ENCODE assay signal across 4 fruit fly cellular contexts in the genomic region with DNA sequence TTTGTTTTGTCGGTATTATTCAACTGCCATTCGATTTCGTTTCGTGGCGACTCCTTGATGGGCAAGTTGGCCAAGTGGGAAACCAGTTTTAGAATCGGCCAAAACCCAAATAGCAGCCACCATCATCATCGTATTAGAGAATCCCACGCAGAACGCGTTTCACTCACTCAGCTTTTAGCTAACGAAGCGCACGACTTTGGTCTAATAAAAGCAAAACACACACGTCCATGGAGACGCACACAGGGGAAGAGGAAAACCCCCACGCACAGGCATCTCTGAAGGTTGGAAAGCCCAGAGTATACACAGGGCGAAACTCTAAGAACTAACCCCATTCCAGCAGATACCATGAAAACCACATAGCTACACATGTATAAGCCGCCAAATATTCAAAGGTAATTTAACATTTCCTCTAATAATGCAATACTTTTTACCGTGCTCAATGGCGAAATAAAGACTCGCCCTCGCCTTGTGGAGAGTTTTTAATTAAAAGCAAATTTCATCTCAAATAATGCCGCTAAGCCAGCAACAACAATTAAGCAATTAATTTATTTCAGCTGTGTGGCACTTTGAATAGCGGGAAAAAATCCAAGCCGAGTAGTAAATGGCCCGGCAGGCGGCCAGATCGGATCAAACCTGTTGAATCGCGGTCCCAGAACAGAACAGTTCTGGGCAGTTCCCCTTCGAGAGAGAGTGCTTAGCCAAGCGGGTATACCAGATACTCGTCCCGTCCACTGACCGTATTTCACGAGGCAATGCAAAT.
A peak's percentile ranks its signal among the peaks of the same experiment; 100 is the strongest.
TF ChIP-seq lines count a peak whose summit lies in the region.

No protein-coding gene starts in this region.

- no peak for TF ChIP-seq CTCF in whole organism, embryonic (GFP tag; optimal IDR thresholded peaks at IDR 0.05; lab: Kevin White, UChicago)

TF ChIP-seq in whole organism, adult, 20 proteins besides CTCF, POLR2A, EP300 and RAD21:
- TF ChIP-seq cnc (optimal IDR thresholded peaks at IDR 0.05; lab: Kevin White, UChicago), result no peak
- TF ChIP-seq kay (GFP tag; lab: Kevin White, UChicago; ENCODE audit: borderline replicate concordance), result peak; percentile 80
- TF ChIP-seq tj (GFP tag; optimal IDR thresholded peaks at IDR 0.05; lab: Kevin White, UChicago), result peak; percentile 42
- peak; percentile 60 for TF ChIP-seq ovo (GFP tag; optimal IDR thresholded peaks at IDR 0.05; lab: Kevin White, UChicago)
- peak; percentile 23 for TF ChIP-seq pad (GFP tag; optimal IDR thresholded peaks at IDR 0.05; lab: Kevin White, UChicago)
TF ChIP-seq in whole organism, adult: peak in this region for 4.

TF ChIP-seq in whole organism, embryonic, 481 proteins besides CTCF, POLR2A, EP300 and RAD21:
- TF ChIP-seq CG7963 (GFP tag; IDR thresholded peaks at IDR 0.05; lab: Robert Waterston, UW; ENCODE audit: partially characterized antibody) (no peak), en (GFP tag; optimal IDR thresholded peaks at IDR 0.05; lab: Kevin White, UChicago) (no peak), sr (GFP tag; IDR thresholded peaks at IDR 0.05; lab: Robert Waterston, UW) (peak; percentile 75), Max (GFP tag; optimal IDR thresholded peaks at IDR 0.05; lab: Kevin White, UChicago) (no peak), bsh (GFP tag; optimal IDR thresholded peaks at IDR 0.05; lab: Kevin White, UChicago) (peak in 1 of 2 experiments; percentile 8), grn (GFP tag; optimal IDR thresholded peaks at IDR 0.05; lab: Kevin White, UChicago) (no peak), CG4617 (GFP tag; optimal IDR thresholded peaks at IDR 0.05; lab: Kevin White, UChicago; ENCODE audit: borderline replicate concordance) (no peak), CG2199 (GFP tag; IDR thresholded peaks at IDR 0.05; lab: Robert Waterston, UW) (0 out of 3 replicates have a peak, but pooled peaks have one; percentile 30), Med (GFP tag; lab: Kevin White, UChicago) (peak; percentile 52), sd (tag; optimal IDR thresholded peaks at IDR 0.05; lab: Kevin White, UChicago) (peak; percentile 7), CG4360 (GFP tag; IDR thresholded peaks at IDR 0.05; lab: Robert Waterston, UW) (0 out of 2 replicates have a peak, but pooled peaks have one; percentile 18), CG13894 (tag; optimal IDR thresholded peaks at IDR 0.05; lab: Kevin White, UChicago) (peak; percentile 24), knrl (GFP tag; IDR thresholded peaks at IDR 0.05; lab: Robert Waterston, UW; ENCODE audit: partially characterized antibody) (0 out of 3 replicates have a peak, but pooled peaks have one; percentile 11), Xrp1 (GFP tag; IDR thresholded peaks at IDR 0.05; lab: Robert Waterston, UW) (0 out of 2 replicates have a peak, but pooled peaks have one; percentile 6), Blimp-1 (GFP tag; optimal IDR thresholded peaks at IDR 0.05; lab: Kevin White, UChicago) (peak; percentile 42), CG12769 (tag; optimal IDR thresholded peaks at IDR 0.05; lab: Kevin White, UChicago) (peak; percentile 44), rib (GFP tag; IDR thresholded peaks at IDR 0.05; lab: Robert Waterston, UW) (no peak), wek (GFP tag; optimal IDR thresholded peaks at IDR 0.05; lab: Kevin White, UChicago) (no peak), Tbp (GFP tag; optimal IDR thresholded peaks at IDR 0.05; lab: Kevin White, UChicago) (no peak), CG17568 (GFP tag; optimal IDR thresholded peaks at IDR 0.05; lab: Kevin White, UChicago) (no peak), sens (GFP tag; lab: Kevin White, UChicago) (peak; percentile 76), gro (GFP tag; optimal IDR thresholded peaks at IDR 0.05; lab: Kevin White, UChicago) (no peak)

TF ChIP-seq in whole organism, prepupa, 60 proteins besides CTCF, POLR2A, EP300 and RAD21:
- no peak for TF ChIP-seq Gug (GFP tag; IDR thresholded peaks at IDR 0.05; lab: Robert Waterston, UW)
- no peak for TF ChIP-seq acj6 (GFP tag; optimal IDR thresholded peaks at IDR 0.05; lab: Kevin White, UChicago)
- no peak for TF ChIP-seq CG6854 (GFP tag; optimal IDR thresholded peaks at IDR 0.05; lab: Kevin White, UChicago)
- TF ChIP-seq fd59A (GFP tag; optimal IDR thresholded peaks at IDR 0.05; lab: Kevin White, UChicago), result no peak
- no peak for TF ChIP-seq Hr38 (GFP tag; optimal IDR thresholded peaks at IDR 0.05; lab: Kevin White, UChicago)
- no peak for TF ChIP-seq dsx (GFP tag; optimal IDR thresholded peaks at IDR 0.05; lab: Kevin White, UChicago; ENCODE audit: poor library complexity, severe bottlenecking)
- TF ChIP-seq Sox14 (GFP tag; optimal IDR thresholded peaks at IDR 0.05; lab: Kevin White, UChicago), result peak; percentile 8
- no peak for TF ChIP-seq Sox102F (GFP tag; optimal IDR thresholded peaks at IDR 0.05; lab: Kevin White, UChicago)
- no peak for TF ChIP-seq Met (GFP tag; optimal IDR thresholded peaks at IDR 0.05; lab: Kevin White, UChicago)
- TF ChIP-seq net (GFP tag; optimal IDR thresholded peaks at IDR 0.05; lab: Kevin White, UChicago), result no peak
- peak; percentile 27 for TF ChIP-seq CG32006 (GFP tag; optimal IDR thresholded peaks at IDR 0.05; lab: Kevin White, UChicago)
- no peak for TF ChIP-seq dac (GFP tag; optimal IDR thresholded peaks at IDR 0.05; lab: Kevin White, UChicago)
- no peak for TF ChIP-seq eg (GFP tag; IDR thresholded peaks at IDR 0.05; lab: Robert Waterston, UW)

TF ChIP-seq in whole organism, pupa, 21 proteins besides CTCF, POLR2A, EP300 and RAD21:
- TF ChIP-seq CG10348 (GFP tag; IDR thresholded peaks at IDR 0.05; lab: Robert Waterston, UW) (no peak), Pif1A (GFP tag; optimal IDR thresholded peaks at IDR 0.05; lab: Kevin White, UChicago) (no peak), CG14655 (GFP tag; optimal IDR thresholded peaks at IDR 0.05; lab: Kevin White, UChicago) (peak; percentile 54), CG8301 (tag; optimal IDR thresholded peaks at IDR 0.05; lab: Kevin White, UChicago) (peak; percentile 25), CG13204 (GFP tag; optimal IDR thresholded peaks at IDR 0.05; lab: Kevin White, UChicago) (no peak)
